Worm (Caenorhabditis elegans) whole organism, late embryonic: ENCODE results near the gene dyla-1.

Experiments
- C08G9.2 ChIP-seq: sonication (generic microtip); optimal IDR thresholded peaks from 2 replicates; lab custom pipeline; 2016; ENCODE audit warnings: mild to moderate bottlenecking, missing genetic modification characterization, moderate library complexity, missing compliant biosample characterization
- F13H6.1 ChIP-seq: sonication (generic microtip); optimal IDR thresholded peaks from 2 replicates; lab custom pipeline; 2016; ENCODE audit warnings: missing genetic modification characterization, missing compliant biosample characterization
- ama-1 ChIP-seq: fragments of 150-350 bp; optimal IDR thresholded peaks from 2 replicates; lab custom pipeline; 2014
- ceh-2 ChIP-seq: sonication (generic microtip); optimal IDR thresholded peaks from 2 replicates; lab custom pipeline; 2016; ENCODE audit warnings: missing genotype, missing genetic modification characterization, missing compliant biosample characterization
- che-1 ChIP-seq: sonication (generic microtip); optimal IDR thresholded peaks from 2 replicates; lab custom pipeline; 2016; ENCODE audit warnings: mild to moderate bottlenecking, missing genetic modification characterization, missing compliant biosample characterization
- npax-4 ChIP-seq: sonication (generic microtip); optimal IDR thresholded peaks from 2 replicates; lab custom pipeline; 2016; ENCODE audit warnings: missing genetic modification characterization, missing compliant biosample characterization
- pha-4 ChIP-seq: fragments of 150-350 bp; optimal IDR thresholded peaks from 2 replicates; lab custom pipeline; 2018; ENCODE audit warnings: missing biosample characterization, missing genetic modification reagents, missing genetic modification characterization
- pqm-1 ChIP-seq: sonication (generic microtip); optimal IDR thresholded peaks from 2 replicates; lab custom pipeline; 2016; ENCODE audit warnings: missing genetic modification characterization, missing compliant biosample characterization
- pros-1 ChIP-seq: fragments of 150-350 bp; optimal IDR thresholded peaks from 2 replicates; lab custom pipeline; 2014; ENCODE audit warnings: missing biosample characterization, missing genetic modification reagents, missing genetic modification characterization
- rnt-1 ChIP-seq: sonication (generic microtip); optimal IDR thresholded peaks from 2 replicates; lab custom pipeline; 2016; ENCODE audit warnings: missing genetic modification characterization, missing compliant biosample characterization
- syd-9 ChIP-seq: sonication (generic microtip); optimal IDR thresholded peaks from 2 replicates; lab custom pipeline; 2016; ENCODE audit warnings: mild to moderate bottlenecking, missing genetic modification characterization, moderate library complexity, missing compliant biosample characterization
- tbx-7 ChIP-seq: sonication (generic microtip); optimal IDR thresholded peaks from 2 replicates; lab custom pipeline; 2016; ENCODE audit warnings: missing genotype, missing genetic modification characterization, missing compliant biosample characterization

- TF ChIP-seq ama-1 (lab: Kevin White, UChicago) = no peak
- TF ChIP-seq pros-1 = no peak
- no peak for TF ChIP-seq pqm-1 (tag; lab: Kevin White, UChicago)
- no peak for TF ChIP-seq pha-4 (tag; lab: Kevin White, UChicago)
- TF ChIP-seq syd-9 (tag; lab: Kevin White, UChicago) = no peak
- no peak for TF ChIP-seq tbx-7
- no peak for TF ChIP-seq ceh-2 (tag; lab: Kevin White, UChicago)
- no peak for TF ChIP-seq npax-4 (tag; lab: Kevin White, UChicago)
- TF ChIP-seq C08G9.2 (tag; lab: Kevin White, UChicago) = no peak
- no peak for TF ChIP-seq rnt-1 (tag; lab: Kevin White, UChicago)
- no peak for TF ChIP-seq F13H6.1 (tag; lab: Kevin White, UChicago)
- no peak for TF ChIP-seq che-1 (tag; lab: Kevin White, UChicago)
Measured at ce11 chrX:16842935-16843334, 2.1 kb downstream of the dyla-1 start.
